Fruit fly (Drosophila melanogaster): ENCODE measurements around the gene CG11262.

- TF ChIP-seq GATAd (GFP tag; optimal IDR thresholded peaks at IDR 0.05) = no peak
- TF ChIP-seq woc (GFP tag; optimal IDR thresholded peaks at IDR 0.05) = no peak
- TF ChIP-seq Hr78 (GFP tag; optimal IDR thresholded peaks at IDR 0.05) = no peak
- TF ChIP-seq jim (GFP tag; optimal IDR thresholded peaks at IDR 0.05) = no peak
- no peak for TF ChIP-seq usp (GFP tag; optimal IDR thresholded peaks at IDR 0.05)
- no peak for TF ChIP-seq foxo (GFP tag; optimal IDR thresholded peaks at IDR 0.05)
- TF ChIP-seq Abd-B (GFP tag; optimal IDR thresholded peaks at IDR 0.05) = no peak
Measured at dm6 chr3L:13022160-13022853, 27.4 kb downstream of the CG11262 start, which contains the start of gene Adk2.
